Fruit fly (Drosophila melanogaster): ENCODE measurements around the gene crn.

Gene crn

DNA sequence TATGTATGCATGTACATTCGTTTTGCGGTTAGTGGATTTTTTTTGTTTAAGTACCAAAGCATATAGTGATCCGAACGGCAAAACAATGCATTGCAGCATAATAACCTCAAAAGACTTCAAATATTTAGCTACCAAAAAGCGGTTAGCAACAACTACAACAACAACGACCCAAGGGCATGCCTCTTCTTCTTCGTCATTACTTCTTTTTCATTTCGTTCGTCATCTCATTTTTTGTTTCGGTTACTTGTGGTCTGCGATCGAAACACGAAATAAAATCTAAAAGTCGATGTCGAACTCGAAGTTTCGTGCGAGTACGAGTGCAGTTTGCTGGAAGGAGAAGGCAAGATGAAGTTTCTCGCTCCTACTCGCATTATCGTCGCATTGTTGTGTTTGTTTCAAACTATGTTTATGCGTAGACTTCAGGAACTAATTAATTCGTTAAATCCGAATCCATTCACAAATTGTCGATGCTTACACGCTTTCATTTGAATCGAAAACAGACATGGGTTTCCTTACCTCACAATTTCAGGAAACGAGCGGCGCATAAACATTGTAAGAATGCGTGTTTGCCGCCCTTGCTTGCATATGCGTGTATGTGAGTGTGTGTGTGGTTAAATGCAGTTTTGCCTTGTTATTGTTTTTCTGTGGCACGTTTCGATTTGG is 49.1 kb upstream of the crn start (continued):
- TF ChIP-seq Myb (GFP tag; optimal IDR thresholded peaks at IDR 0.05): peak; percentile 35
- TF ChIP-seq caup (GFP tag; optimal IDR thresholded peaks at IDR 0.05; ENCODE audit: severe bottlenecking): peak; percentile 27
- TF ChIP-seq CG6654 (GFP tag; optimal IDR thresholded peaks at IDR 0.05): peak; percentile 16
- peak; percentile 49 for TF ChIP-seq Lhr (GFP tag; optimal IDR thresholded peaks at IDR 0.05)
- TF ChIP-seq CG14667 (GFP tag; IDR thresholded peaks at IDR 0.05): peak; percentile 41; the same call in 1 of the 2 replicates
- peak; percentile 82 for TF ChIP-seq CG8089 (GFP tag; optimal IDR thresholded peaks at IDR 0.05)
- no peak for TF ChIP-seq knrl (GFP tag; IDR thresholded peaks at IDR 0.05; ENCODE audit: partially characterized antibody)
- TF ChIP-seq CG14050 (GFP tag; IDR thresholded peaks at IDR 0.05): peak; percentile 78
- peak; percentile 94 for TF ChIP-seq Drgx (GFP tag; IDR thresholded peaks at IDR 0.05)
- peak; percentile 4 for TF ChIP-seq CTCF (GFP tag; optimal IDR thresholded peaks at IDR 0.05)
- TF ChIP-seq klu (GFP tag; IDR thresholded peaks at IDR 0.05): no peak
- no peak for TF ChIP-seq CG11560 (tag; IDR thresholded peaks at IDR 0.05)
- no peak for TF ChIP-seq CG13287 (GFP tag; IDR thresholded peaks at IDR 0.05; ENCODE audit: partially characterized antibody)
- TF ChIP-seq CG7556 (GFP tag; optimal IDR thresholded peaks at IDR 0.05): peak; percentile 72
- no peak for TF ChIP-seq Scr (GFP tag; IDR thresholded peaks at IDR 0.05; ENCODE audit: partially characterized antibody)
- TF ChIP-seq fd64A (GFP tag; optimal IDR thresholded peaks at IDR 0.05): peak; percentile 87
- TF ChIP-seq MBD-R2 (GFP tag; IDR thresholded peaks at IDR 0.05): 0 out of 2 replicates have a peak, but pooled peaks have one; percentile 13
- peak; percentile 84 for TF ChIP-seq Camta (GFP tag; optimal IDR thresholded peaks at IDR 0.05)
- TF ChIP-seq CG17359 (tag; optimal IDR thresholded peaks at IDR 0.05): peak; percentile 84
- TF ChIP-seq z (GFP tag; IDR thresholded peaks at IDR 0.05): peak; percentile 49; the same call in 1 of the 3 replicates
- TF ChIP-seq CG4617 (GFP tag; optimal IDR thresholded peaks at IDR 0.05; ENCODE audit: borderline replicate concordance): no peak
- TF ChIP-seq dysf (GFP tag; IDR thresholded peaks at IDR 0.05): peak; percentile 66; the same call in 2 of the 3 replicates
- no peak for TF ChIP-seq dan (GFP tag; IDR thresholded peaks at IDR 0.05)
- 0 out of 2 replicates have a peak, but pooled peaks have one; percentile 12 for TF ChIP-seq Oaz (GFP tag; IDR thresholded peaks at IDR 0.05)
- peak; percentile 3 for TF ChIP-seq schlank (tag; optimal IDR thresholded peaks at IDR 0.05)
- no peak for TF ChIP-seq CG6175 (GFP tag; IDR thresholded peaks at IDR 0.05)
- peak; percentile 11 for TF ChIP-seq yki (optimal IDR thresholded peaks at IDR 0.05)
- TF ChIP-seq tup (GFP tag; optimal IDR thresholded peaks at IDR 0.05): peak; percentile 54
- no peak for TF ChIP-seq CkIIα-i1 (GFP tag; IDR thresholded peaks at IDR 0.05)
- TF ChIP-seq fd96Cb (tag; optimal IDR thresholded peaks at IDR 0.05): peak; percentile 79
- TF ChIP-seq ab (GFP tag; optimal IDR thresholded peaks at IDR 0.05): peak; percentile 67
- no peak for TF ChIP-seq C15 (GFP tag; IDR thresholded peaks at IDR 0.05)
- TF ChIP-seq Hr39 (optimal IDR thresholded peaks at IDR 0.05): no peak
- TF ChIP-seq Nf-YC (tag; optimal IDR thresholded peaks at IDR 0.05): no peak
- peak; percentile 67 for TF ChIP-seq jing (GFP tag; optimal IDR thresholded peaks at IDR 0.05)
- TF ChIP-seq CG16863 (GFP tag; optimal IDR thresholded peaks at IDR 0.05): peak; percentile 81
- peak; percentile 67 for TF ChIP-seq ac (GFP tag; optimal IDR thresholded peaks at IDR 0.05)
- peak; percentile 54 for TF ChIP-seq HLH54F (GFP tag; optimal IDR thresholded peaks at IDR 0.05)
- no peak for TF ChIP-seq Fer2 (tag; optimal IDR thresholded peaks at IDR 0.05)
- TF ChIP-seq Fer3 (tag; optimal IDR thresholded peaks at IDR 0.05): peak; percentile 65
- no peak for TF ChIP-seq Tbp (GFP tag; optimal IDR thresholded peaks at IDR 0.05)
- peak in 1 of 2 experiments; percentile 82 for TF ChIP-seq Eip74EF (GFP tag; optimal IDR thresholded peaks at IDR 0.05)
- peak; percentile 77 for TF ChIP-seq pnt (GFP tag; optimal IDR thresholded peaks at IDR 0.05)
- peak; percentile 52 for TF ChIP-seq crc (GFP tag; optimal IDR thresholded peaks at IDR 0.05)
- TF ChIP-seq sens-2 (GFP tag; IDR thresholded peaks at IDR 0.05): peak; percentile 92
- TF ChIP-seq dpn (GFP tag; optimal IDR thresholded peaks at IDR 0.05): peak; percentile 69 to 79
- TF ChIP-seq CG1832 (GFP tag; optimal IDR thresholded peaks at IDR 0.05): no peak
- no peak; the same call in 1 of the 2 replicates for TF ChIP-seq Ravus (GFP tag; IDR thresholded peaks at IDR 0.05)
- peak; percentile 47; the same call in 1 of the 2 replicates for TF ChIP-seq Atf6 (GFP tag; IDR thresholded peaks at IDR 0.05)
- peak; percentile 58 for TF ChIP-seq bcd (GFP tag; optimal IDR thresholded peaks at IDR 0.05)
- peak; percentile 53; the same call in 1 of the 2 replicates for TF ChIP-seq CG14014 (GFP tag; IDR thresholded peaks at IDR 0.05)
